Fruit fly (Drosophila melanogaster) whole organism, embryonic: ENCODE measurements around the gene Sox100B.

Source experiments
- Atf3 ChIP-seq: fragments of 200-800 bp; sonication (Bioruptor generic); optimal IDR thresholded peaks from 3 replicates; lab custom pipeline; 2016; ENCODE audit warnings: missing biosample characterization, missing genetic modification characterization
- B-H2 ChIP-seq: fragments of 200-800 bp; sonication (Bioruptor generic); optimal IDR thresholded peaks from 2 replicates; lab custom pipeline; 2018; ENCODE audit warnings: missing biosample characterization, mild to moderate bottlenecking, missing genetic modification characterization
- BEAF-32 ChIP-seq: fragments of 200-800 bp; sonication (Bioruptor generic); optimal IDR thresholded peaks from 3 replicates; lab custom pipeline; 2017; ENCODE audit warnings: missing biosample characterization, missing genetic modification characterization, mild to moderate bottlenecking, moderate library complexity, missing genetic modification reagents
- BtbVII ChIP-seq: fragments of 200-800 bp; sonication (Bioruptor generic); optimal IDR thresholded peaks from 3 replicates; lab custom pipeline; 2017; ENCODE audit warnings: missing biosample characterization, mild to moderate bottlenecking, missing genetic modification characterization
- CG10209 ChIP-seq: fragments of 200-800 bp; sonication (Bioruptor generic); optimal IDR thresholded peaks from 3 replicates; lab custom pipeline; 2017; ENCODE audit warnings: missing biosample characterization, mild to moderate bottlenecking, missing genetic modification characterization, missing genetic modification reagents
- CG10366 ChIP-seq: fragments of 200-800 bp; sonication (Bioruptor generic); IDR thresholded peaks from 2 replicates; pipeline ENCODE4 v1.3.6; 2022; ENCODE audit warnings: missing biosample characterization, missing genetic modification characterization
- CG10462 ChIP-seq: fragments of 200-800 bp; sonication (Bioruptor generic); optimal IDR thresholded peaks from 2 replicates; lab custom pipeline; 2016; ENCODE audit warnings: missing biosample characterization, missing genetic modification characterization
- CG11695 ChIP-seq: fragments of 200-800 bp; sonication (Bioruptor generic); IDR thresholded peaks from 3 replicates; pipeline ENCODE4 v1.3.6; 2022; ENCODE audit warnings: missing biosample characterization, missing genetic modification characterization
- CG12104 ChIP-seq: fragments of 200-800 bp; sonication (Bioruptor generic); optimal IDR thresholded peaks from 3 replicates; lab custom pipeline; 2016; ENCODE audit warnings: missing biosample characterization, missing genetic modification characterization
- CG12391 ChIP-seq: fragments of 200-800 bp; sonication (Bioruptor generic); optimal IDR thresholded peaks from 3 replicates; lab custom pipeline; 2018; ENCODE audit warnings: missing biosample characterization, mild to moderate bottlenecking, missing genetic modification characterization, moderate library complexity
- CG13424 ChIP-seq: fragments of 200-800 bp; sonication (Bioruptor generic); optimal IDR thresholded peaks from 2 replicates; lab custom pipeline; 2019; ENCODE audit warnings: missing biosample characterization, mild to moderate bottlenecking, missing genetic modification characterization, moderate library complexity
- CG14710 ChIP-seq: fragments of 200-800 bp; sonication (Bioruptor generic); optimal IDR thresholded peaks from 3 replicates; lab custom pipeline; 2019; ENCODE audit warnings: missing biosample characterization, mild to moderate bottlenecking, missing genetic modification characterization, moderate library complexity
- CG17328 ChIP-seq: fragments of 200-800 bp; sonication (Bioruptor generic); IDR thresholded peaks from 2 replicates; pipeline ENCODE4 v1.3.6; 2022; ENCODE audit warnings: missing biosample characterization, missing genetic modification characterization
- CG31365 ChIP-seq: fragments of 200-800 bp; sonication (Bioruptor generic); optimal IDR thresholded peaks from 2 replicates; lab custom pipeline; 2018; ENCODE audit warnings: missing biosample characterization, mild to moderate bottlenecking, missing genetic modification characterization
- CG3163 ChIP-seq: fragments of 200-800 bp; sonication (Bioruptor generic); optimal IDR thresholded peaks from 3 replicates; lab custom pipeline; 2016; ENCODE audit warnings: missing biosample characterization, missing genetic modification characterization
- CG6689 ChIP-seq: fragments of 200-800 bp; sonication (Bioruptor generic); IDR thresholded peaks from 2 replicates; pipeline ENCODE4 v1.3.6; 2022; ENCODE audit warnings: missing biosample characterization, missing genetic modification characterization
- CG7556 ChIP-seq: fragments of 200-800 bp; sonication (Bioruptor generic); optimal IDR thresholded peaks from 2 replicates; lab custom pipeline; 2017; ENCODE audit warnings: missing biosample characterization, mild to moderate bottlenecking, missing genetic modification characterization
- CrebB ChIP-seq: fragments of 200-800 bp; sonication (Bioruptor generic); optimal IDR thresholded peaks from 3 replicates; lab custom pipeline; 2018; ENCODE audit warnings: missing biosample characterization, mild to moderate bottlenecking, missing genetic modification characterization
- Deaf1 ChIP-seq: fragments of 200-800 bp; optimal IDR thresholded peaks from 3 replicates; lab custom pipeline; 2019; ENCODE audit warnings: missing biosample characterization, mild to moderate bottlenecking, missing genetic modification characterization, moderate library complexity
- Elba2 ChIP-seq: fragments of 200-800 bp; sonication (Bioruptor generic); optimal IDR thresholded peaks from 3 replicates; lab custom pipeline; 2016; ENCODE audit warnings: missing biosample characterization, missing genetic modification characterization
- HmgD ChIP-seq: fragments of 200-800 bp; sonication (Bioruptor generic); optimal IDR thresholded peaks from 3 replicates; lab custom pipeline; 2016; ENCODE audit warnings: missing biosample characterization, missing genetic modification characterization
- Hmx ChIP-seq: fragments of 200-800 bp; sonication (Bioruptor generic); optimal IDR thresholded peaks from 2 replicates; lab custom pipeline; 2016; ENCODE audit warnings: missing biosample characterization, missing genetic modification characterization
- MESR4 ChIP-seq: fragments of 200-800 bp; sonication (Bioruptor generic); optimal IDR thresholded peaks from 2 replicates; lab custom pipeline; 2018; ENCODE audit warnings: missing biosample characterization, mild to moderate bottlenecking, missing genetic modification characterization, moderate library complexity
- Ptx1 ChIP-seq: fragments of 200-800 bp; sonication (Bioruptor generic); IDR thresholded peaks from 2 replicates; pipeline ENCODE4 v1.3.6; 2022; ENCODE audit warnings: missing biosample characterization, missing genetic modification characterization
- Rx ChIP-seq: fragments of 200-800 bp; sonication (Bioruptor generic); IDR thresholded peaks from 2 replicates; pipeline ENCODE4 v1.3.6; 2022; ENCODE audit warnings: missing biosample characterization, missing genetic modification characterization
- Sry-δ ChIP-seq: fragments of 200-800 bp; sonication (Bioruptor generic); optimal IDR thresholded peaks from 2 replicates; lab custom pipeline; 2016; ENCODE audit warnings: missing biosample characterization, missing genetic modification characterization
- Xrp1 ChIP-seq: fragments of 200-800 bp; sonication (Bioruptor generic); IDR thresholded peaks from 2 replicates; pipeline ENCODE4 v1.3.6; 2022; ENCODE audit warnings: missing biosample characterization, missing genetic modification characterization
- al ChIP-seq: fragments of 200-800 bp; sonication (Bioruptor generic); IDR thresholded peaks from 2 replicates; pipeline ENCODE4 v1.3.6; 2022; ENCODE audit warnings: missing biosample characterization, missing genetic modification characterization
- ara ChIP-seq: fragments of 200-800 bp; sonication (Bioruptor generic); IDR thresholded peaks from 2 replicates; pipeline ENCODE4 v1.3.6; 2022; ENCODE audit warnings: missing biosample characterization, missing genetic modification characterization
- ato ChIP-seq: fragments of 200-800 bp; sonication (Bioruptor generic); IDR thresholded peaks from 2 replicates; pipeline ENCODE4 v1.3.6; 2022; ENCODE audit warnings: missing biosample characterization, missing genetic modification characterization; ENCODE audit not compliant: partially characterized antibody
- az2 ChIP-seq: fragments of 200-800 bp; sonication (Bioruptor generic); optimal IDR thresholded peaks from 3 replicates; lab custom pipeline; 2016; ENCODE audit warnings: missing biosample characterization, missing genetic modification characterization
- cas ChIP-seq: fragments of 200-800 bp; sonication (Bioruptor generic); IDR thresholded peaks from 2 replicates; pipeline ENCODE4 v1.3.6; 2022; ENCODE audit warnings: missing biosample characterization, missing genetic modification characterization
- crol ChIP-seq: fragments of 200-800 bp; sonication (Bioruptor generic); IDR thresholded peaks from 2 replicates; pipeline ENCODE4 v1.3.6; 2022; ENCODE audit warnings: missing biosample characterization, missing genetic modification characterization
- dpn ChIP-seq, 2 experiments: fragments of 200-800 bp; sonication (Bioruptor generic); optimal IDR thresholded peaks; 3 replicates each; lab custom pipeline; 2016; ENCODE audit warnings: missing biosample characterization in 2 of 2, missing genetic modification characterization in 2 of 2
- eve ChIP-seq, 2 experiments: fragments of >200 bp; optimal IDR thresholded peaks; 2 replicates each; lab custom pipeline; 2017; ENCODE audit warnings: missing biosample characterization in 2 of 2, missing genetic modification characterization in 2 of 2
- grau ChIP-seq: fragments of 200-800 bp; optimal IDR thresholded peaks from 3 replicates; lab custom pipeline; 2019; ENCODE audit warnings: missing biosample characterization, mild to moderate bottlenecking, missing genetic modification characterization, moderate library complexity
- h ChIP-seq: fragments of >200 bp; optimal IDR thresholded peaks from 2 replicates; lab custom pipeline; 2017
- hth ChIP-seq: fragments of >200 bp; optimal IDR thresholded peaks from 2 replicates; lab custom pipeline; 2017; ENCODE audit warnings: inconsistent platforms
- lbe ChIP-seq: fragments of 200-800 bp; sonication (Bioruptor generic); optimal IDR thresholded peaks from 2 replicates; lab custom pipeline; 2016; ENCODE audit warnings: missing biosample characterization, mild to moderate bottlenecking, missing genetic modification characterization
- lilli ChIP-seq: fragments of 200-800 bp; sonication (Bioruptor generic); optimal IDR thresholded peaks from 3 replicates; lab custom pipeline; 2016; ENCODE audit warnings: missing biosample characterization, missing genetic modification characterization
- lola ChIP-seq, 3 experiments: fragments of >200 bp in 2 of 3; fragments of 200-800 bp in 1 of 3; sonication (Bioruptor generic) in 1 of 3; optimal IDR thresholded peaks; 2 replicates each; lab custom pipeline; 2017 to 2019; ENCODE audit warnings: missing biosample characterization in 3 of 3, missing genetic modification characterization in 3 of 3, mild to moderate bottlenecking in 1 of 3, moderate library complexity in 1 of 3
- mam ChIP-seq: fragments of 200-800 bp; sonication (Bioruptor generic); optimal IDR thresholded peaks from 3 replicates; lab custom pipeline; 2016; ENCODE audit warnings: missing biosample characterization, missing genetic modification characterization
- pita ChIP-seq: fragments of 200-800 bp; sonication (Bioruptor generic); optimal IDR thresholded peaks from 2 replicates; lab custom pipeline; 2017; ENCODE audit warnings: missing biosample characterization, mild to moderate bottlenecking, missing genetic modification characterization
- run ChIP-seq: fragments of 200-800 bp; sonication (Bioruptor generic); optimal IDR thresholded peaks from 3 replicates; lab custom pipeline; 2018; ENCODE audit warnings: missing biosample characterization, mild to moderate bottlenecking, missing genetic modification characterization
- sim ChIP-seq: fragments of 200-800 bp; sonication (Bioruptor generic); IDR thresholded peaks from 2 replicates; pipeline ENCODE4 v1.3.6; 2022; ENCODE audit warnings: missing biosample characterization, missing genetic modification characterization
- sima ChIP-seq: fragments of 200-800 bp; sonication (Bioruptor generic); optimal IDR thresholded peaks from 2 replicates; lab custom pipeline; 2016; ENCODE audit warnings: missing biosample characterization, missing genetic modification characterization
- tup ChIP-seq: fragments of 200-800 bp; sonication (Bioruptor generic); optimal IDR thresholded peaks from 2 replicates; lab custom pipeline; 2016; ENCODE audit warnings: missing biosample characterization, mild to moderate bottlenecking, missing genetic modification characterization, moderate library complexity
- z ChIP-seq: fragments of 200-800 bp; sonication (Bioruptor generic); IDR thresholded peaks from 3 replicates; pipeline ENCODE4 v1.3.6; 2022; ENCODE audit warnings: missing biosample characterization, missing genetic modification characterization

Gene Sox100B

dm6 chr3R:31045005-31045404 lies 20.0 kb upstream of the Sox100B start, which contains the start of gene CG33920:
CG33920 (minus strand) TSS chr3R:31045105.
- TF ChIP-seq CG7556: no peak
- no peak for TF ChIP-seq cas (GFP tag; lab: Robert Waterston, UW)
- TF ChIP-seq CG10366 (GFP tag; lab: Robert Waterston, UW): no peak
- no peak for TF ChIP-seq CG13424 (tag; lab: Kevin White, UChicago)
- no peak for TF ChIP-seq CG12391 (tag; lab: Kevin White, UChicago)
- no peak for TF ChIP-seq sima (GFP tag; lab: Kevin White, UChicago)
- TF ChIP-seq h (lab: Kevin White, UChicago): no peak
- no peak for TF ChIP-seq CG10209 (GFP tag; lab: Kevin White, UChicago)
- no peak for TF ChIP-seq B-H2
- TF ChIP-seq Deaf1 (tag; lab: Kevin White, UChicago): no peak
- TF ChIP-seq, all 482 proteins: peak for 0

dm6 chr3R:31048629-31049028 lies 16.4 kb upstream of the Sox100B start, which contains the start of gene Alp4:
Alp4 (plus strand) TSS chr3R:31048929.
- TF ChIP-seq CG31365 (no peak), Deaf1 (tag; lab: Kevin White, UChicago) (peak; percentile 85)
- TF ChIP-seq, all 482 proteins: peak for 1

- no peak for TF ChIP-seq Ptx1 (GFP tag; lab: Robert Waterston, UW)
- TF ChIP-seq CG10209 (GFP tag; lab: Kevin White, UChicago): no peak
- TF ChIP-seq hth: no peak
- TF ChIP-seq BEAF-32: peak; percentile 53
- TF ChIP-seq run (tag; lab: Kevin White, UChicago): no peak
- TF ChIP-seq Elba2 (GFP tag; lab: Kevin White, UChicago): peak; percentile 31
- TF ChIP-seq CG6689 (GFP tag; lab: Robert Waterston, UW): no peak
- TF ChIP-seq CG11695: no peak
- TF ChIP-seq CG3163 (GFP tag; lab: Kevin White, UChicago): peak; percentile 8
- TF ChIP-seq ato (GFP tag; lab: Robert Waterston, UW): 0 out of 2 replicates have a peak, but pooled peaks have one; percentile 32
- no peak for TF ChIP-seq Atf3
- TF ChIP-seq CG10462 (GFP tag; lab: Kevin White, UChicago): no peak
- TF ChIP-seq tup (GFP tag; lab: Kevin White, UChicago): no peak
- TF ChIP-seq Hmx (GFP tag; lab: Kevin White, UChicago): no peak
- no peak for TF ChIP-seq crol (GFP tag; lab: Robert Waterston, UW)
- no peak for TF ChIP-seq al (GFP tag; lab: Robert Waterston, UW)
- peak; percentile 33 for TF ChIP-seq HmgD (GFP tag; lab: Kevin White, UChicago)
- no peak for TF ChIP-seq BtbVII (GFP tag; lab: Kevin White, UChicago)
- no peak for TF ChIP-seq pita (GFP tag; lab: Kevin White, UChicago)
- no peak for TF ChIP-seq CG17328 (GFP tag; lab: Robert Waterston, UW)
- TF ChIP-seq mam (GFP tag; lab: Kevin White, UChicago): no peak
- no peak for TF ChIP-seq sima (GFP tag; lab: Kevin White, UChicago)
- no peak for TF ChIP-seq lbe (GFP tag; lab: Kevin White, UChicago)
- peak; percentile 15 for TF ChIP-seq lilli (GFP tag; lab: Kevin White, UChicago)
- TF ChIP-seq Xrp1: no peak
- no peak for TF ChIP-seq az2 (GFP tag; lab: Kevin White, UChicago)
- TF ChIP-seq eve (GFP tag; optimal IDR thresholded peaks at IDR 0.05; lab: Kevin White, UChicago): no peak
- TF ChIP-seq CG14710 (tag; lab: Kevin White, UChicago): peak; percentile 59
- no peak for TF ChIP-seq grau (tag; lab: Kevin White, UChicago)
- TF ChIP-seq CrebB (tag; lab: Kevin White, UChicago): no peak
- no peak for TF ChIP-seq ara (GFP tag; lab: Robert Waterston, UW)
- TF ChIP-seq lola (GFP tag; optimal IDR thresholded peaks at IDR 0.05; lab: Kevin White, UChicago): no peak
- TF ChIP-seq z: 0 out of 3 replicates have a peak, but pooled peaks have one; percentile 41
- TF ChIP-seq dpn (GFP tag; optimal IDR thresholded peaks at IDR 0.05; lab: Kevin White, UChicago): peak; percentile 11 to 55
- TF ChIP-seq Sry-δ (GFP tag; lab: Kevin White, UChicago): peak; percentile 67
- TF ChIP-seq MESR4 (GFP tag; lab: Kevin White, UChicago): peak; percentile 69
- TF ChIP-seq CG12104 (GFP tag; lab: Kevin White, UChicago): no peak
- TF ChIP-seq sim (GFP tag; lab: Robert Waterston, UW): no peak
- no peak for TF ChIP-seq Rx
Measured at dm6 chr3R:31053784-31054221, 11.2 kb upstream of the Sox100B start, which contains the start of gene Chchd3. Chchd3 (minus strand) TSS chr3R:31053915.
